Worm (Caenorhabditis elegans) whole organism, midembryonic: Measurements from ENCODE around the gene snu-23.

Experiments used
- T22C8.4 ChIP-seq: fragments of 200-800 bp; sonication (Bioruptor generic); IDR thresholded peaks from 2 replicates; pipeline ENCODE4 v1.3.6; 2022; ENCODE audit warnings: missing genetic modification characterization, missing compliant biosample characterization
- cog-1 ChIP-seq: sonication (generic microtip); optimal IDR thresholded peaks from 2 replicates; lab custom pipeline; 2016; ENCODE audit warnings: missing genetic modification characterization, missing compliant biosample characterization
- flt-1 ChIP-seq: fragments of 200-800 bp; sonication (Bioruptor generic); IDR thresholded peaks from 2 replicates; pipeline ENCODE4 v1.3.6; 2022; ENCODE audit warnings: missing genetic modification characterization, missing compliant biosample characterization
- klf-2 ChIP-seq: fragments of 200-800 bp; sonication (Bioruptor generic); conservative IDR thresholded peaks from 2 replicates; pipeline ENCODE4 v1.3.6; 2022; ENCODE audit warnings: missing genetic modification reagents, missing genetic modification characterization, missing compliant biosample characterization
- med-1 ChIP-seq: sonication (generic microtip); optimal IDR thresholded peaks from 2 replicates; lab custom pipeline; 2017; ENCODE audit warnings: missing genetic modification characterization, mild to moderate bottlenecking, missing compliant biosample characterization, antibody characterized with exemption, missing genetic modification reagents; ENCODE audit not compliant: insufficient read depth
- ref-1 ChIP-seq: fragments of 200-800 bp; sonication (Bioruptor generic); conservative IDR thresholded peaks from 2 replicates; pipeline ENCODE4 v1.3.6; 2022; ENCODE audit warnings: missing genetic modification reagents, missing genetic modification characterization, missing compliant biosample characterization
- tab-1 ChIP-seq: fragments of 200-800 bp; sonication (Bioruptor generic); IDR thresholded peaks from 2 replicates; pipeline ENCODE4 v1.3.6; 2022; ENCODE audit warnings: missing genetic modification characterization, missing compliant biosample characterization
- ztf-23 ChIP-seq: fragments of 200-800 bp; sonication (Bioruptor generic); IDR thresholded peaks from 2 replicates; pipeline ENCODE4 v1.3.6; 2022; ENCODE audit warnings: missing genetic modification reagents, missing genetic modification characterization, missing compliant biosample characterization
- ztf-29 ChIP-seq: fragments of 200-800 bp; sonication (Bioruptor generic); IDR thresholded peaks from 2 replicates; pipeline ENCODE4 v1.3.6; 2022; ENCODE audit warnings: missing genetic modification reagents, missing genetic modification characterization, missing compliant biosample characterization

Gene snu-23

ce11 chrIII:7730331-7730730 lies 39.6 kb downstream of the snu-23 start:
- TF ChIP-seq T22C8.4 (GFP tag; lab: Robert Waterston, UW) (no peak), flt-1 (GFP tag; lab: Robert Waterston, UW) (no peak), cog-1 (tag; lab: Kevin White, UChicago) (no peak), klf-2 (GFP tag; lab: Robert Waterston, UW) (no peak), med-1 (GFP tag; lab: Kevin White, UChicago) (no peak), tab-1 (GFP tag; lab: Robert Waterston, UW) (no peak), ztf-29 (GFP tag; lab: Robert Waterston, UW) (no peak), ref-1 (GFP tag; lab: Robert Waterston, UW) (no peak), ztf-23 (GFP tag; lab: Robert Waterston, UW) (no peak)

- TF ChIP-seq klf-2 (GFP tag; lab: Robert Waterston, UW) = no peak
- peak; percentile 85 for TF ChIP-seq cog-1 (tag; lab: Kevin White, UChicago)
- TF ChIP-seq ref-1 (GFP tag; lab: Robert Waterston, UW) = no peak
- no peak for TF ChIP-seq T22C8.4 (GFP tag; lab: Robert Waterston, UW)
- no peak for TF ChIP-seq med-1 (GFP tag; lab: Kevin White, UChicago)
- peak; percentile 28; the same call in 1 of the 2 replicates for TF ChIP-seq flt-1 (GFP tag; lab: Robert Waterston, UW)
- TF ChIP-seq tab-1 (GFP tag; lab: Robert Waterston, UW) = no peak
- TF ChIP-seq ztf-29 (GFP tag; lab: Robert Waterston, UW) = no peak
- peak; percentile 27; the same call in 1 of the 2 replicates for TF ChIP-seq ztf-23 (GFP tag; lab: Robert Waterston, UW)
These were observed 40.3 kb downstream of the snu-23 start, which contains the start of gene ZK112.4 for ce11 chrIII:7729534-7730061. ZK112.4 (minus strand) TSS chrIII:7730011.

- TF ChIP-seq klf-2 (GFP tag; lab: Robert Waterston, UW) = no peak
- TF ChIP-seq flt-1 (GFP tag; lab: Robert Waterston, UW) = 0 out of 2 replicates have a peak, but pooled peaks have one; percentile 23
These were observed 40.9 kb downstream of the snu-23 start for ce11 chrIII:7729062-7729461.

- TF ChIP-seq med-1 (GFP tag; lab: Kevin White, UChicago) (no peak), klf-2 (GFP tag; lab: Robert Waterston, UW) (no peak), cog-1 (tag; lab: Kevin White, UChicago) (peak; percentile 39), tab-1 (GFP tag; lab: Robert Waterston, UW) (no peak), ztf-23 (GFP tag; lab: Robert Waterston, UW) (no peak), flt-1 (GFP tag; lab: Robert Waterston, UW) (0 out of 2 replicates have a peak, but pooled peaks have one; percentile 17), ref-1 (GFP tag; lab: Robert Waterston, UW) (no peak)
These were observed 41.4 kb downstream of the snu-23 start for ce11 chrIII:7728494-7728893.

- TF ChIP-seq ztf-29 (GFP tag; lab: Robert Waterston, UW) (no peak), ref-1 (GFP tag; lab: Robert Waterston, UW) (no peak), cog-1 (tag; lab: Kevin White, UChicago) (no peak), flt-1 (GFP tag; lab: Robert Waterston, UW) (no peak), med-1 (GFP tag; lab: Kevin White, UChicago) (no peak), tab-1 (GFP tag; lab: Robert Waterston, UW) (no peak), klf-2 (GFP tag; lab: Robert Waterston, UW) (no peak), ztf-23 (GFP tag; lab: Robert Waterston, UW) (no peak), T22C8.4 (GFP tag; lab: Robert Waterston, UW) (no peak)
These were observed 43.4 kb downstream of the snu-23 start for ce11 chrIII:7726500-7726899.

ce11 chrIII:7725483-7726250 lies 44.3 kb downstream of the snu-23 start:
- TF ChIP-seq tab-1 (GFP tag; lab: Robert Waterston, UW) = 0 out of 2 replicates have a peak, but pooled peaks have one; percentile 19
- no peak for TF ChIP-seq flt-1 (GFP tag; lab: Robert Waterston, UW)

- no peak for TF ChIP-seq med-1 (GFP tag; lab: Kevin White, UChicago)
- no peak for TF ChIP-seq tab-1 (GFP tag; lab: Robert Waterston, UW)
- TF ChIP-seq klf-2 (GFP tag; lab: Robert Waterston, UW) = no peak
These were observed 45.5 kb downstream of the snu-23 start for ce11 chrIII:7724433-7724832.

ce11 chrIII:7723412-7724068 lies 46.4 kb downstream of the snu-23 start:
- TF ChIP-seq tab-1 (GFP tag; lab: Robert Waterston, UW) (no peak), cog-1 (tag; lab: Kevin White, UChicago) (no peak), flt-1 (GFP tag; lab: Robert Waterston, UW) (no peak), ref-1 (GFP tag; lab: Robert Waterston, UW) (no peak), klf-2 (GFP tag; lab: Robert Waterston, UW) (no peak), ztf-29 (GFP tag; lab: Robert Waterston, UW) (no peak), med-1 (GFP tag; lab: Kevin White, UChicago) (no peak), ztf-23 (GFP tag; lab: Robert Waterston, UW) (no peak), T22C8.4 (GFP tag; lab: Robert Waterston, UW) (no peak)

ce11 chrIII:7722999-7723398 lies 46.9 kb downstream of the snu-23 start:
- no peak for TF ChIP-seq ztf-23 (GFP tag; lab: Robert Waterston, UW)
- TF ChIP-seq klf-2 (GFP tag; lab: Robert Waterston, UW) = no peak
- no peak for TF ChIP-seq ref-1 (GFP tag; lab: Robert Waterston, UW)
- no peak for TF ChIP-seq T22C8.4 (GFP tag; lab: Robert Waterston, UW)
- no peak for TF ChIP-seq cog-1 (tag; lab: Kevin White, UChicago)
- no peak for TF ChIP-seq ztf-29 (GFP tag; lab: Robert Waterston, UW)
- TF ChIP-seq tab-1 (GFP tag; lab: Robert Waterston, UW) = no peak
- no peak for TF ChIP-seq flt-1 (GFP tag; lab: Robert Waterston, UW)
- TF ChIP-seq med-1 (GFP tag; lab: Kevin White, UChicago) = no peak
